Fruit fly (Drosophila melanogaster) whole organism, pupa: ENCODE measurements around the gene CG32104.

ENCODE experiments used
- CG10348 ChIP-seq: fragments of 200-800 bp; sonication (Bioruptor generic); IDR thresholded peaks from 2 replicates; pipeline ENCODE4 v1.3.6; 2022; ENCODE audit warnings: missing biosample characterization, missing genetic modification characterization
- CG12605 ChIP-seq: fragments of 200-800 bp; sonication (Bioruptor generic); IDR thresholded peaks from 2 replicates; pipeline ENCODE4 v1.3.6; 2022; ENCODE audit warnings: missing biosample characterization, missing genetic modification characterization
- CG13204 ChIP-seq: fragments of 200-800 bp; sonication (Bioruptor generic); optimal IDR thresholded peaks from 2 replicates; lab custom pipeline; 2018; ENCODE audit warnings: missing biosample characterization, mild to moderate bottlenecking, missing genetic modification characterization, moderate library complexity
- CG14655 ChIP-seq: fragments of 200-800 bp; sonication (Bioruptor generic); optimal IDR thresholded peaks from 3 replicates; lab custom pipeline; 2017; ENCODE audit warnings: mild to moderate bottlenecking, missing biosample characterization, missing genetic modification reagents, missing genetic modification characterization
- CG15710 ChIP-seq: fragments of 200-800 bp; sonication (Bioruptor generic); optimal IDR thresholded peaks from 2 replicates; lab custom pipeline; 2018; ENCODE audit warnings: missing biosample characterization, mild to moderate bottlenecking, missing genetic modification characterization, moderate library complexity
- CG17806 ChIP-seq: fragments of 200-800 bp; sonication (Bioruptor generic); optimal IDR thresholded peaks from 2 replicates; lab custom pipeline; 2018; ENCODE audit warnings: missing biosample characterization, mild to moderate bottlenecking, missing genetic modification characterization, moderate library complexity
- CG32121 ChIP-seq: fragments of 200-800 bp; sonication (Bioruptor generic); IDR thresholded peaks from 2 replicates; pipeline ENCODE4 v1.3.6; 2022; ENCODE audit warnings: missing biosample characterization, missing genetic modification characterization
- CG34367 ChIP-seq: fragments of 200-800 bp; sonication (Bioruptor generic); optimal IDR thresholded peaks from 2 replicates; lab custom pipeline; 2018; ENCODE audit warnings: missing biosample characterization, mild to moderate bottlenecking, missing genetic modification characterization
- CG4496 ChIP-seq: fragments of 200-800 bp; sonication (Bioruptor generic); IDR thresholded peaks from 3 replicates; pipeline ENCODE4 v1.3.6; 2022; ENCODE audit warnings: missing biosample characterization, missing genetic modification characterization
- CG8159 ChIP-seq: fragments of 200-800 bp; sonication (Bioruptor generic); optimal IDR thresholded peaks from 3 replicates; lab custom pipeline; 2018; ENCODE audit warnings: missing biosample characterization, mild to moderate bottlenecking, missing genetic modification characterization, moderate library complexity
- CG8301 ChIP-seq: fragments of 200-800 bp; sonication (Bioruptor generic); optimal IDR thresholded peaks from 2 replicates; lab custom pipeline; 2018; ENCODE audit warnings: missing biosample characterization, mild to moderate bottlenecking, missing genetic modification characterization
- CG9948 ChIP-seq: fragments of 200-800 bp; sonication (Bioruptor generic); optimal IDR thresholded peaks from 2 replicates; lab custom pipeline; 2018; ENCODE audit warnings: missing biosample characterization, mild to moderate bottlenecking, missing genetic modification characterization, moderate library complexity
- D1 ChIP-seq: fragments of 200-800 bp; sonication (Bioruptor generic); optimal IDR thresholded peaks from 2 replicates; lab custom pipeline; 2018; ENCODE audit warnings: missing biosample characterization, mild to moderate bottlenecking, missing genetic modification characterization, moderate library complexity
- EcR ChIP-seq: fragments of 200-800 bp; sonication (Bioruptor generic); optimal IDR thresholded peaks from 3 replicates; lab custom pipeline; 2019; ENCODE audit warnings: missing biosample characterization, missing genetic modification characterization, mild to moderate bottlenecking, moderate library complexity, missing genetic modification reagents
- Ets98B ChIP-seq: fragments of 200-800 bp; sonication (Bioruptor generic); IDR thresholded peaks from 2 replicates; pipeline ENCODE4 v1.3.6; 2022; ENCODE audit warnings: missing biosample characterization, missing genetic modification characterization
- Pif1A ChIP-seq: fragments of 200-800 bp; sonication (Bioruptor generic); optimal IDR thresholded peaks from 3 replicates; lab custom pipeline; 2016; ENCODE audit warnings: missing biosample characterization, missing genetic modification characterization
- Pif1B ChIP-seq: fragments of 200-800 bp; sonication (Bioruptor generic); optimal IDR thresholded peaks from 3 replicates; lab custom pipeline; 2016; ENCODE audit warnings: missing biosample characterization, missing genetic modification characterization
- Snoo ChIP-seq: fragments of 200-800 bp; sonication (Bioruptor generic); optimal IDR thresholded peaks from 3 replicates; lab custom pipeline; 2017; ENCODE audit warnings: missing biosample characterization, mild to moderate bottlenecking, missing genetic modification characterization, inconsistent platforms
- fd96Ca ChIP-seq: fragments of 200-800 bp; sonication (Bioruptor generic); IDR thresholded peaks from 3 replicates; pipeline ENCODE4 v1.3.6; 2022; ENCODE audit warnings: missing biosample characterization, missing genetic modification characterization
- gl ChIP-seq: fragments of 200-800 bp; sonication (Bioruptor generic); optimal IDR thresholded peaks from 2 replicates; lab custom pipeline; 2018; ENCODE audit warnings: missing biosample characterization, mild to moderate bottlenecking, missing genetic modification characterization
- rn ChIP-seq: fragments of 200-800 bp; sonication (Bioruptor generic); IDR thresholded peaks from 2 replicates; pipeline ENCODE4 v1.3.6; 2022; ENCODE audit warnings: missing biosample characterization, missing genetic modification characterization

CG32104 gene

DNA sequence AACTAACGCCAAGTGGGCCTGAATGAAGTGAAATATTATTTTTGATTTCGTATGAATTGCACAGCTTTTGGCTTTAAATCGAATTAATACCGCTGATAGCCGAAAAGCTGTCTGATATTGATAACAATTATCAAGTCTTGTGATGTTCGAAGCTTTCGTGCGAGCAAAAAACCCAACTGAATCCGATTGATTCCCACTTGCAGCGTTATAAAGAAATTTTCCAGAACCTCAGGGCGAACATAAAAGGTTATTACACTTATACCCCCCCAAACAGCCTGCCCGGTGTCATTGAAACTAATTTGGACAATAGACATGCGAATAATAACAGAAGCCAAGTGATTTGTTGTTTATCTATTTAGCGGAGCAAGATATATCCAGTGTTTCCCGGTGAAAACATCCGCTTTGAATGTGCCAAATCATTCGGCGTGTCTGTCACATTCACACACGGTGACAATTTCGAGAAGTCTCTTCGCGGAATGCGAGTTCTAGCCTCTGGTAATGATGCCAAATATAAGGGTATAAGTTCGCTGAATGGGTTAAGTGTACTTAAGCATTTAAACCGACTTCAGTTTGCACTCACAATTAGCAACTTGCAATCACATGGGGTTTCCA lies 6.9 kb upstream of the CG32104 start:
- no peak for TF ChIP-seq D1 (tag; lab: Kevin White, UChicago)
- no peak for TF ChIP-seq Snoo (tag; lab: Kevin White, UChicago)
- no peak for TF ChIP-seq Ets98B (GFP tag; lab: Robert Waterston, UW)
- TF ChIP-seq CG12605 (GFP tag; lab: Robert Waterston, UW): no peak
- TF ChIP-seq CG15710 (tag; lab: Kevin White, UChicago): no peak
- no peak for TF ChIP-seq gl (tag; lab: Kevin White, UChicago)
- TF ChIP-seq CG14655 (GFP tag; lab: Kevin White, UChicago): no peak
- no peak for TF ChIP-seq CG10348 (GFP tag; lab: Robert Waterston, UW)
- no peak for TF ChIP-seq CG34367 (tag; lab: Kevin White, UChicago)
- TF ChIP-seq, all 21 proteins: peak for 0

DNA sequence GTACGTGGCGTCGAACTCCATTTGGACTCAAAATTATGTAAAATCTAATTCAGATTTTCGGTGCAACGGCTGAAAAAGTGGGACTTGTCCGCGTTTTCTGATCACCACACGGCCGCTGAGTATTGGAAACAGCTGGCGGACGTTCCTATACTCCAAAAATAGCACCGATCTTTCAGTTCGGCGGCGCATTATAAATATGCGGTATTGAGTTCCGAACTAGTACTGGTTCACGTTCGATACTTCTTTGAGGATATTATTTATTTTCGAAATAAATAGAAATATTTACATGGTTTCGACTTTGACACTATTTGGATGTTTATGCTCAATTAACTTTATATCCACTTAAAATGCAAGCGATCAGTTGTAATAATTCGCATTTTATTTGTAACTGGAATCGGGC lies 2.7 kb upstream of the CG32104 start, which contains the start of gene Smyd4-2:
TSS of gene Smyd4-2 (minus strand) at position 136 of the 400 bp plus-strand sequence.
- TF ChIP-seq rn (GFP tag; lab: Robert Waterston, UW): no peak
- TF ChIP-seq fd96Ca (GFP tag; lab: Robert Waterston, UW): no peak
- TF ChIP-seq Ets98B (GFP tag; lab: Robert Waterston, UW): no peak
- no peak for TF ChIP-seq EcR (GFP tag; lab: Kevin White, UChicago)
- TF ChIP-seq CG15710 (tag; lab: Kevin White, UChicago): no peak
- no peak for TF ChIP-seq gl (tag; lab: Kevin White, UChicago)
- TF ChIP-seq CG8159 (tag; lab: Kevin White, UChicago): no peak
- TF ChIP-seq CG4496 (GFP tag; lab: Robert Waterston, UW): no peak
- TF ChIP-seq Pif1A (GFP tag; lab: Kevin White, UChicago): no peak
- no peak for TF ChIP-seq Snoo (tag; lab: Kevin White, UChicago)
- TF ChIP-seq CG13204: no peak
- TF ChIP-seq CG12605 (GFP tag; lab: Robert Waterston, UW): no peak
- no peak for TF ChIP-seq Pif1B (GFP tag; lab: Kevin White, UChicago)
- TF ChIP-seq CG9948 (tag; lab: Kevin White, UChicago): no peak
- no peak for TF ChIP-seq CG34367 (tag; lab: Kevin White, UChicago)
- TF ChIP-seq CG32121 (GFP tag; lab: Robert Waterston, UW): no peak
- no peak for TF ChIP-seq D1 (tag; lab: Kevin White, UChicago)
- TF ChIP-seq CG8301: no peak
- TF ChIP-seq CG10348 (GFP tag; lab: Robert Waterston, UW): no peak
- no peak for TF ChIP-seq CG17806
- TF ChIP-seq, all 21 proteins: peak for 0

DNA sequence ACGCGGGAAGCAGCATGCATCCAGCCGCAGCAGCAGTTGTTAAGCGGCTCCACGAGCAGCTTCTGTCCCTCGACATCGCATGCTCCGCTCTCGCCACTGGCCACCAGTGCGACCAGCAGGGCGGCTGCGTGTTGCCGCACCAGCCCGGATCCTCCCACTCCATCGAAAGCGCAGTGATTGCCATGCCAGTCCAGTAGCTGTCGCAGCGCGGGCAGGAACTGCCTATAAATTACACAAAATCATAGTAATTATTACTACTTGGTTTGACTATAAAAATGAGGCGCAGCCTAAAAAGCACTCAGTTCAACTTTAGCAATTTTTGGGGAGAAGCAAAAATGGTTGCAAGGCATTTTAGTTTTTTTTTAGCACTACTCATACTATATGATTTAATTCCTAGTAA lies 3.3 kb downstream of the CG32104 start, which contains the start of gene Obp69a:
TSS of gene Obp69a (plus strand) at position 301 of the 400 bp plus-strand sequence.
- TF ChIP-seq CG17806 (no peak), CG9948 (tag; lab: Kevin White, UChicago) (no peak), CG8301 (no peak), EcR (GFP tag; lab: Kevin White, UChicago) (no peak), fd96Ca (GFP tag; lab: Robert Waterston, UW) (no peak), Pif1B (GFP tag; lab: Kevin White, UChicago) (no peak), CG8159 (tag; lab: Kevin White, UChicago) (no peak), CG14655 (GFP tag; lab: Kevin White, UChicago) (no peak), Snoo (tag; lab: Kevin White, UChicago) (no peak), CG12605 (GFP tag; lab: Robert Waterston, UW) (no peak)

DNA sequence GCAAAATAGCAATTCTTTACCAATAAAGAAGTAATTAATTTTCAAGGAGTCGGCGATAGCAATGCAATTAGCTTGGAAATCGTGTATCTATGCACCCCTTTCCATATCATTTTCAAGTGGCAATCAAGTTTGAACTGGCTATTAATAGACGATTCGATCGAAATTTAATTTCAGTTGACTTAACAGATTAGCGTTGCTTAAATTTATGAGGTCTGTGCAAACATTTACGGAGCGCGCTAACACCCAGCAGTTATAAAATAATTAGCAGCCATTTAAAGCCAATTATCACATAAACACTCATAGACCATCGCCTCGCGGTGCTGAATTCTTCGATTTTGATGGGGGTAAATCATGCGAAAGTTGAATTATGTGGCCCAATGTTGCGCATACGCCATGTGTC lies 6.4 kb downstream of the CG32104 start:
- TF ChIP-seq CG9948 (tag; lab: Kevin White, UChicago) (no peak), CG12605 (GFP tag; lab: Robert Waterston, UW) (no peak), CG13204 (no peak), Ets98B (GFP tag; lab: Robert Waterston, UW) (no peak)

DNA sequence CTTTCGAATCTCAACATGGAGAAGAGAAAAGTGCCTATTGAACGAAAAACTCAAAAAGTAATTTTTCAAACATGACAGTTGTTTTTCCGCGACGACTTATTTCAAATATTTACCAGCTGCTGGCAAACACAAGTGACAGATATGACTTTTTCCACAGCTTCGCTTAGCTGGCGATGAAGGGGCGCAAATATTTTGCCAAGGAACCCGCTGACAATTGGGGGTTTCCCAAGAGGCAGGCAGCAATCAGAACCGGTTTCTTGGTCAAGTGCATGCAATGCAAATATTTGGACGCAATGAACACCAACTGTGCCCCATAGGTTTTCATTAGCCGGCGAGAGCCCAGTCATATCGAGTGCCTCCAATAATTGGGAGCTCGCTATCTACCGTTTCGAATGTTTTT lies 7.1 kb downstream of the CG32104 start:
- TF ChIP-seq CG8301: no peak
- no peak for TF ChIP-seq Pif1B (GFP tag; lab: Kevin White, UChicago)
- peak; percentile 7; the same call in 1 of the 3 replicates for TF ChIP-seq fd96Ca (GFP tag; lab: Robert Waterston, UW)

DNA sequence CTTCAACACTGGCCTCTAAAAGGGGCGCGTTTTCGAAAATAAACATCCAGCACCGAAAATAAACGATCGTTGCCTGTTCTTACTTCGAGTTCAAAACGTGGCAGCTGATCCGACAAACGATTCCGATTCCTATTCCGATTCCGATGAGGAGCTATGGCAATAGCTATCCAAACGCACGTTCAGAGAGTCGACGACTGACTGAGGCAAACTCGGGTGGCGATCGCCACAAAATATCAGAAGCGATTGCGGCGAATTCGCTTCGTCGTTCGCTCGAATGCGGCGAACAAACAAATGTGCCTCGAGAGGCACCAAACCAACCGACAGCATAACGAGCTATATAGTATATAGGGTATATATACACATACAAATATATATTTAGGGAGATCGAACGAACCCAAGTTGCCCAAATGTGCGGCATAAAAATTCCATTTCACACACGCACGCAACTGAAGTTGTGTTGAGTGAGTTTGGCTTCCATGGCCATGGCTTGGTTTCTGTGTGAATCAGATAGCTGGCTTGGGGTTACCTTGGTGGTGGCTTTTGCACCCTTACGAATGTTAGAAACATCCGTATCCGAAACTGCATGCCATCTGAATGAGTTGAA lies 7.8 kb downstream of the CG32104 start, which contains the start of gene Ncc69:
TSS of gene Ncc69 (minus strand) at position 205 of the 604 bp plus-strand sequence.
- TF ChIP-seq Ets98B (GFP tag; lab: Robert Waterston, UW) (peak; percentile 26; the same call in 1 of the 2 replicates), CG14655 (GFP tag; lab: Kevin White, UChicago) (no peak), EcR (GFP tag; lab: Kevin White, UChicago) (peak; percentile 48), Pif1A (GFP tag; lab: Kevin White, UChicago) (no peak)
